Fruit fly (Drosophila melanogaster): ENCODE results near the gene betaNACtes4.
"Not testable (repeated sequence)": the region's sequence is repeated elsewhere in the genome, so short reads cannot be mapped to it uniquely, and the experiment has no call there.

Gene betaNACtes4

DNA sequence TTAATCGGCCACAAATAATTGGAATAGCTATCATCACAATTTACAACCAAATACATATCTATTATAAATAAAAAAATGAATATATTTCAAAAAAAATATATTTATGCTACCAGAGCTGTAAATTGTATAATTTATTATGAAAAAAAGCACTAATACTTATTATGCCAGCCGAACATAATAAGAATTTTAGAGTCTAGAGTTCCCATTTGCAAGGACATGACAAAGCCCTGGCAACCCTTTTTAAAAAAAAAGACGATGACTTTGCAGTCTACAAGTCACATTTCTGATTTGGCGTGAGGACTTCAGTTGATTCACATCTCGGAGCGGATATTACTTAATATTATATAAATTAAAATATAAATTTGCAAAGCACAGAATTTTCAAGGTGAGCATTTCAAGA, at the start of gene betaNACtes4:
TSS of gene betaNACtes4 (plus strand) at position 301 of the 400 bp plus-strand sequence.
- TF ChIP-seq Myc, ttk, Sin3A (optimal IDR thresholded peaks at IDR 0.05): not testable (repeated sequence)

DNA sequence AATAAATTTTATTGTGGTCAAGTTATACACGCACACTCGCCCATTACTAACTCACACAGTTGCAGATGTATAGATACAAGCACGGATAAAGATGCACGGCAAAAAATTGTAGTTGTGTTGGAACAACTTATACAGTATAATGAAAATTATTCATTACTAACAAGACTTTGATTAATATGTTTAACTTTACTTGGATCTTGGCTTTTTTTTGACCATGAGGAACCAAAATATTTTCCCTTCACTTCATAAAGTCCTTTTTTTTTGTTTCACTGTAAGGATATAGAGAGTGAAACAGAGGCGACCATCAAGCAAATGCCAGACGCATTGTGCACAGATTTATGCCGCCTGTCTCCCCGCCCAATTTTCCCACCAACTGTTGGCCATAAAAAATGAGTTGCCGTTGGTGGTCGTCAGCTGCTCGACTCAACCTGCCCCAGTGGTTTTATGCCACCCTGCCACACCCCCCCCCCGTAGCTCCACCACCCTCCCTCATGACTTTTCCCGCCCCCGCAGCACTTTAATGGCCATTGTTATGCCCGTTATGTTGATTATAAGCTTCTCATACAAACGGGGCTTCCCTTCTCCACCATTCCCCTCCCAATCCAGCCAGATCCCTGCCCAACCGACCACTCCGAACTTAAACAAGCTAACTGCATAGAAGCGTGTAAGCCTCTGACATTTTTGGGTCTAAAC, 48.5 kb upstream of the betaNACtes4 start:
- TF ChIP-seq Myc (optimal IDR thresholded peaks at IDR 0.05) (no peak), psq (optimal IDR thresholded peaks at IDR 0.05) (no peak), insv (optimal IDR thresholded peaks at IDR 0.05) (no peak), ttk (optimal IDR thresholded peaks at IDR 0.05) (no peak), h (optimal IDR thresholded peaks at IDR 0.05) (no peak), Sin3A (optimal IDR thresholded peaks at IDR 0.05) (no peak)

DNA sequence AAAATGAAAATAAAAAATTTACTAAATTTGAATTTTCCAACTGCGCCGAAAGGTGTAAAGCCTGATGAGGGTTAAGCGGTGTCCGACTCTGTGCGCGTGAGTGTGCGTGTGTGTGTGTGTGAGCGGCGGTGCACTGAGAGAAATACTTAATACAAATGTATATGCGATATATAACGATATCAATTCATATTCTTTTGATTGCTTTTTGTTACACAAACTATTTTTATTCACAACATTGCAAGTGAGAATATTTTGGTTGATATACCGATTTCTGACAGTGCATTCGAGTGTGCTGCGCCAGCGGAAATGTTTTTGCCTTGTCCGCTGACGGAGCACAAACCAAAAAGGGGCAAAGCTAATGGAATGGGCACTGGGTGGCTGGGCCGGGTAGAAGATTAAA, 47.9 kb upstream of the betaNACtes4 start:
- no peak for TF ChIP-seq Sin3A (optimal IDR thresholded peaks at IDR 0.05)
- no peak for TF ChIP-seq ttk (optimal IDR thresholded peaks at IDR 0.05)
- no peak for TF ChIP-seq h (optimal IDR thresholded peaks at IDR 0.05)
- TF ChIP-seq psq (optimal IDR thresholded peaks at IDR 0.05) = no peak
- TF ChIP-seq Myc (optimal IDR thresholded peaks at IDR 0.05) = no peak
- no peak for TF ChIP-seq insv (optimal IDR thresholded peaks at IDR 0.05)

DNA sequence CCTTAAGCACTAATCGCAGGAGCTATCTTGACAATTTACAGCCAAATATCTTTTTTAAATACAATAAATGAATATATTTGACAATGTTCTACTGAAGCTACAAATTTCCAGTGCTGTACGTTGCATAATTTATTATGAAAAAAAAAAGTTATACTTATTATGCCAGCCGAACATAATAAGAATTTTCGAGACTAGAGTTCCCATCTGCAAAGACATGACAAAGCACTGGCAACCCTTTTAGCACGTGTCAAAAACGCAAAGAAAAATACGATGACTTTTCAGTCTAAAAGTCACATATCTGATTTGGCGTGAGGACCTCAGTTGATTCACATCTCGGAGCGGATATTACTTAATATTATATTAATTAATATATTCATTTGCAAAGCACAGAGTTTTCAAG, 1.6 kb upstream of the betaNACtes4 start, which contains the start of gene betaNACtes3:
TSS of gene betaNACtes3 (plus strand) at position 301 of the 400 bp plus-strand sequence.
- not testable (repeated sequence) for TF ChIP-seq Myc, psq, Sin3A (optimal IDR thresholded peaks at IDR 0.05)

Measured in Kc167 (cell line).